Fruit fly (Drosophila melanogaster) whole organism, embryonic: ENCODE data around the gene lili.
A peak's percentile ranks its signal among the peaks of the same experiment; 100 is the strongest.

Source experiments
- ATbp ChIP-seq: fragments of 200-800 bp; sonication (Bioruptor generic); optimal IDR thresholded peaks from 2 replicates; lab custom pipeline; 2017; ENCODE audit warnings: missing biosample characterization, mild to moderate bottlenecking, missing genetic modification characterization, missing genetic modification reagents
- Antp ChIP-seq: fragments of 200-800 bp; sonication (Bioruptor generic); optimal IDR thresholded peaks from 3 replicates; lab custom pipeline; 2016; ENCODE audit warnings: missing biosample characterization, missing genetic modification characterization
- BEAF-32 ChIP-seq: fragments of 200-800 bp; sonication (Bioruptor generic); optimal IDR thresholded peaks from 3 replicates; lab custom pipeline; 2017; ENCODE audit warnings: missing biosample characterization, missing genetic modification characterization, mild to moderate bottlenecking, moderate library complexity, missing genetic modification reagents
- Blimp-1 ChIP-seq: fragments of 200-800 bp; sonication (Bioruptor generic); optimal IDR thresholded peaks from 3 replicates; lab custom pipeline; 2018; ENCODE audit warnings: missing biosample characterization, missing genetic modification characterization, mild to moderate bottlenecking, moderate library complexity, missing genetic modification reagents
- CG10366 ChIP-seq: fragments of 200-800 bp; sonication (Bioruptor generic); IDR thresholded peaks from 2 replicates; pipeline ENCODE4 v1.3.6; 2022; ENCODE audit warnings: missing biosample characterization, missing genetic modification characterization
- CG10979 ChIP-seq: fragments of 200-800 bp; sonication (Bioruptor generic); optimal IDR thresholded peaks from 2 replicates; lab custom pipeline; 2018; ENCODE audit warnings: missing biosample characterization, mild to moderate bottlenecking, missing genetic modification characterization, moderate library complexity
- CG12155 ChIP-seq: fragments of 200-800 bp; sonication (Bioruptor generic); optimal IDR thresholded peaks from 3 replicates; lab custom pipeline; 2016; ENCODE audit warnings: missing biosample characterization, missing genetic modification characterization
- CG1233 ChIP-seq: fragments of 200-800 bp; sonication (Bioruptor generic); optimal IDR thresholded peaks from 4 replicates; lab custom pipeline; 2018; ENCODE audit warnings: missing biosample characterization, mild to moderate bottlenecking, missing genetic modification characterization
- CG12744 ChIP-seq: fragments of 200-800 bp; sonication (Bioruptor generic); optimal IDR thresholded peaks from 2 replicates; lab custom pipeline; 2016; ENCODE audit warnings: missing biosample characterization, missing genetic modification characterization
- CG14050 ChIP-seq: fragments of 200-800 bp; sonication (Bioruptor generic); IDR thresholded peaks from 3 replicates; pipeline ENCODE4 v1.3.6; 2022; ENCODE audit warnings: missing biosample characterization, missing genetic modification characterization
- CG17802 ChIP-seq: fragments of 200-800 bp; sonication (Bioruptor generic); optimal IDR thresholded peaks from 2 replicates; lab custom pipeline; 2018; ENCODE audit warnings: missing biosample characterization, mild to moderate bottlenecking, missing genetic modification characterization, moderate library complexity
- CG2712 ChIP-seq: fragments of 200-800 bp; optimal IDR thresholded peaks from 3 replicates; lab custom pipeline; 2019; ENCODE audit warnings: missing biosample characterization, mild to moderate bottlenecking, missing genetic modification characterization, moderate library complexity
- CG31388 ChIP-seq: fragments of 200-800 bp; sonication (Bioruptor generic); optimal IDR thresholded peaks from 2 replicates; lab custom pipeline; 2016; ENCODE audit warnings: missing biosample characterization, missing genetic modification characterization
- CG32532 ChIP-seq: fragments of 200-800 bp; sonication (Bioruptor generic); IDR thresholded peaks from 2 replicates; pipeline ENCODE4 v1.3.6; 2022; ENCODE audit warnings: missing biosample characterization, missing genetic modification characterization
- CG42726 ChIP-seq: fragments of 200-800 bp; sonication (Bioruptor generic); IDR thresholded peaks from 2 replicates; pipeline ENCODE4 v1.3.6; 2022; ENCODE audit warnings: missing biosample characterization, missing genetic modification characterization; ENCODE audit not compliant: partially characterized antibody
- CG4328 ChIP-seq: fragments of 200-800 bp; sonication (Bioruptor generic); optimal IDR thresholded peaks from 3 replicates; lab custom pipeline; 2017; ENCODE audit warnings: missing biosample characterization, missing genetic modification reagents, missing genetic modification characterization
- CG4404 ChIP-seq: fragments of 200-800 bp; sonication (Bioruptor generic); IDR thresholded peaks from 2 replicates; pipeline ENCODE4 v1.3.6; 2022; ENCODE audit warnings: missing biosample characterization, missing genetic modification characterization
- CG4707 ChIP-seq: fragments of 200-800 bp; sonication (Bioruptor generic); optimal IDR thresholded peaks from 2 replicates; lab custom pipeline; 2018; ENCODE audit warnings: missing biosample characterization, mild to moderate bottlenecking, missing genetic modification characterization, moderate library complexity
- CG4854 ChIP-seq: fragments of 200-800 bp; sonication (Bioruptor generic); optimal IDR thresholded peaks from 2 replicates; lab custom pipeline; 2016; ENCODE audit warnings: missing biosample characterization, missing genetic modification characterization, inconsistent platforms
- CG6254 ChIP-seq: fragments of 200-800 bp; sonication (Bioruptor generic); optimal IDR thresholded peaks from 3 replicates; lab custom pipeline; 2017; ENCODE audit warnings: mild to moderate bottlenecking, missing biosample characterization, missing genetic modification reagents, missing genetic modification characterization
- CG8089 ChIP-seq: fragments of 200-800 bp; sonication (Bioruptor generic); optimal IDR thresholded peaks from 3 replicates; lab custom pipeline; 2016; ENCODE audit warnings: missing biosample characterization, missing genetic modification characterization
- CoRest ChIP-seq: fragments of 200-800 bp; sonication (Bioruptor generic); optimal IDR thresholded peaks from 3 replicates; lab custom pipeline; 2018; ENCODE audit warnings: missing biosample characterization, mild to moderate bottlenecking, missing genetic modification characterization, moderate library complexity
- Dad ChIP-seq: fragments of 200-800 bp; sonication (Bioruptor generic); optimal IDR thresholded peaks from 3 replicates; lab custom pipeline; 2016; ENCODE audit warnings: missing biosample characterization, missing genetic modification characterization
- Dip2 ChIP-seq: fragments of 200-800 bp; sonication (Bioruptor generic); IDR thresholded peaks from 2 replicates; pipeline ENCODE4 v1.3.6; 2022; ENCODE audit warnings: missing biosample characterization, missing genetic modification characterization
- Dref ChIP-seq: fragments of 200-800 bp; sonication (Bioruptor generic); IDR thresholded peaks from 2 replicates; pipeline ENCODE4 v1.3.6; 2022; ENCODE audit warnings: missing biosample characterization, missing genetic modification characterization
- Eip74EF ChIP-seq, 2 experiments: fragments of 200-800 bp in 1 of 2; fragments of >200 bp in 1 of 2; sonication (Bioruptor generic) in 1 of 2; optimal IDR thresholded peaks; 2 replicates each; lab custom pipeline; 2017 to 2019; ENCODE audit warnings: missing biosample characterization in 2 of 2, missing genetic modification characterization in 2 of 2, mild to moderate bottlenecking in 1 of 2, moderate library complexity in 1 of 2
- Ets65A ChIP-seq: fragments of 200-800 bp; sonication (Bioruptor generic); peaks from one replicate; lab custom pipeline; 2016; ENCODE audit warnings: missing biosample characterization, missing genetic modification characterization
- H15 ChIP-seq: fragments of 200-800 bp; sonication (Bioruptor generic); IDR thresholded peaks from 3 replicates; pipeline ENCODE4 v1.3.6; 2022; ENCODE audit warnings: missing biosample characterization, missing genetic modification characterization
- HLH3B ChIP-seq: fragments of 200-800 bp; sonication (Bioruptor generic); IDR thresholded peaks from 2 replicates; pipeline ENCODE4 v1.3.6; 2022; ENCODE audit warnings: missing biosample characterization, missing genetic modification characterization
- Hr51 ChIP-seq, 2 experiments: fragments of 200-800 bp; sonication (Bioruptor generic); optimal IDR thresholded peaks; 2 replicates in 1 of 2; 3 replicates in 1 of 2; lab custom pipeline; 2016 to 2018; ENCODE audit warnings: missing biosample characterization in 2 of 2, missing genetic modification characterization in 2 of 2, mild to moderate bottlenecking in 1 of 2, moderate library complexity in 1 of 2
- Jarid2 ChIP-seq: fragments of 200-800 bp; sonication (Bioruptor generic); optimal IDR thresholded peaks from 3 replicates; lab custom pipeline; 2017; ENCODE audit warnings: mild to moderate bottlenecking, missing biosample characterization, missing genetic modification reagents, missing genetic modification characterization
- MESR4 ChIP-seq: fragments of 200-800 bp; sonication (Bioruptor generic); optimal IDR thresholded peaks from 2 replicates; lab custom pipeline; 2018; ENCODE audit warnings: missing biosample characterization, mild to moderate bottlenecking, missing genetic modification characterization, moderate library complexity
- Mad ChIP-seq: fragments of 200-800 bp; sonication (Bioruptor generic); optimal IDR thresholded peaks from 2 replicates; lab custom pipeline; 2016; ENCODE audit warnings: missing biosample characterization, missing genetic modification characterization
- Oli ChIP-seq: fragments of 200-800 bp; sonication (Bioruptor generic); optimal IDR thresholded peaks from 2 replicates; lab custom pipeline; 2018; ENCODE audit warnings: missing biosample characterization, mild to moderate bottlenecking, missing genetic modification characterization, moderate library complexity
- Poxn ChIP-seq: fragments of 200-800 bp; sonication (Bioruptor generic); IDR thresholded peaks from 2 replicates; pipeline ENCODE4 v1.3.6; 2022; ENCODE audit warnings: missing biosample characterization, missing genetic modification characterization
- Sry-β ChIP-seq: fragments of 200-800 bp; sonication (Bioruptor generic); optimal IDR thresholded peaks from 2 replicates; lab custom pipeline; 2018; ENCODE audit warnings: missing biosample characterization, mild to moderate bottlenecking, missing genetic modification characterization, moderate library complexity
- Taf1 ChIP-seq: fragments of 200-800 bp; sonication (Bioruptor generic); IDR thresholded peaks from 2 replicates; pipeline ENCODE4 v1.3.6; 2022; ENCODE audit warnings: missing biosample characterization, missing genetic modification characterization
- aop ChIP-seq: fragments of 200-800 bp; sonication (Bioruptor generic); IDR thresholded peaks from 2 replicates; pipeline ENCODE4 v1.3.6; 2022; ENCODE audit warnings: missing biosample characterization, missing genetic modification characterization
- dm ChIP-seq: fragments of 200-800 bp; sonication (Bioruptor generic); optimal IDR thresholded peaks from 3 replicates; lab custom pipeline; 2016; ENCODE audit warnings: missing biosample characterization, missing genetic modification characterization
- dmrt11E ChIP-seq: fragments of 200-800 bp; sonication (Bioruptor generic); optimal IDR thresholded peaks from 3 replicates; lab custom pipeline; 2018; ENCODE audit warnings: missing biosample characterization, mild to moderate bottlenecking, missing genetic modification characterization, moderate library complexity
- ems ChIP-seq: fragments of 200-800 bp; sonication (Bioruptor generic); optimal IDR thresholded peaks from 3 replicates; lab custom pipeline; 2016; ENCODE audit warnings: missing biosample characterization, missing genetic modification characterization
- gt ChIP-seq: fragments of 200-800 bp; sonication (Bioruptor generic); IDR thresholded peaks from 2 replicates; pipeline ENCODE4 v1.3.6; 2022; ENCODE audit warnings: missing biosample characterization, missing genetic modification characterization
- her ChIP-seq: fragments of 200-800 bp; sonication (Bioruptor generic); optimal IDR thresholded peaks from 2 replicates; lab custom pipeline; 2016; ENCODE audit warnings: missing biosample characterization, missing genetic modification characterization
- kay ChIP-seq: fragments of 200-800 bp; sonication (Bioruptor generic); optimal IDR thresholded peaks from 2 replicates; lab custom pipeline; 2016; ENCODE audit warnings: missing biosample characterization, missing genetic modification characterization
- sens ChIP-seq: fragments of 200-800 bp; sonication (Bioruptor generic); peaks from one replicate; lab custom pipeline; 2016; ENCODE audit warnings: missing biosample characterization, missing genetic modification characterization
- sisA ChIP-seq: fragments of 200-800 bp; sonication (Bioruptor generic); IDR thresholded peaks from 2 replicates; pipeline ENCODE4 v1.3.6; 2022; ENCODE audit warnings: missing biosample characterization, missing genetic modification characterization
- tin ChIP-seq: fragments of 200-800 bp; sonication (Bioruptor generic); optimal IDR thresholded peaks from 3 replicates; lab custom pipeline; 2016; ENCODE audit warnings: missing biosample characterization, missing genetic modification characterization
- tio ChIP-seq: fragments of 200-800 bp; sonication (Bioruptor generic); optimal IDR thresholded peaks from 2 replicates; lab custom pipeline; 2017; ENCODE audit warnings: missing biosample characterization, missing genetic modification characterization, inconsistent platforms
- vvl ChIP-seq: fragments of 200-800 bp; sonication (Bioruptor generic); IDR thresholded peaks from 2 replicates; pipeline ENCODE4 v1.3.6; 2022; ENCODE audit warnings: missing biosample characterization, missing genetic modification characterization

The lili gene

dm6 chr3R:24768538-24769401, 45.0 kb downstream of the lili start, which contains the start of gene CG13631 (continued):
- TF ChIP-seq Oli (tag; lab: Kevin White, UChicago) (peak; percentile 98), tin (GFP tag; lab: Kevin White, UChicago) (peak; percentile 95), CG2712 (peak; percentile 98), CG12155 (GFP tag; lab: Kevin White, UChicago) (peak; percentile 82), CG4328 (peak; percentile 84), Dad (peak; percentile 83), Dref (no peak), Dip2 (0 out of 2 replicates have a peak, but pooled peaks have one; percentile 17), Jarid2 (peak; percentile 16), CG6254 (peak; percentile 95), Eip74EF (GFP tag; optimal IDR thresholded peaks at IDR 0.05; lab: Kevin White, UChicago) (peak in 1 of 2 experiments; percentile 96), Taf1 (GFP tag; lab: Robert Waterston, UW) (no peak), BEAF-32 (GFP tag; lab: Kevin White, UChicago) (no peak), CG4707 (GFP tag; lab: Kevin White, UChicago) (peak; percentile 80), kay (peak; percentile 88), dm (GFP tag; lab: Kevin White, UChicago) (peak; percentile 83), ATbp (GFP tag; lab: Kevin White, UChicago) (peak; percentile 97), CG4404 (GFP tag; lab: Robert Waterston, UW) (peak; percentile 72), CG32532 (GFP tag; lab: Robert Waterston, UW) (peak; percentile 60), CG4854 (GFP tag; lab: Kevin White, UChicago) (peak; percentile 86), CG10979 (peak; percentile 98), aop (peak; percentile 76; the same call in 1 of the 2 replicates), CG42726 (GFP tag; lab: Robert Waterston, UW) (no peak), sisA (GFP tag; lab: Robert Waterston, UW) (peak; percentile 97), CG1233 (GFP tag; lab: Kevin White, UChicago) (peak; percentile 90), Sry-β (GFP tag; lab: Kevin White, UChicago) (peak; percentile 68), her (peak; percentile 86), Mad (GFP tag; lab: Kevin White, UChicago) (peak; percentile 88), Antp (peak; percentile 94), Blimp-1 (GFP tag; lab: Kevin White, UChicago) (peak; percentile 96), CG12744 (GFP tag; lab: Kevin White, UChicago) (peak; percentile 47), ems (peak; percentile 92), vvl (GFP tag; lab: Robert Waterston, UW) (peak; percentile 93), CG31388 (GFP tag; lab: Kevin White, UChicago) (peak; percentile 90), CG10366 (GFP tag; lab: Robert Waterston, UW) (peak; percentile 92), Hr51 (GFP tag; optimal IDR thresholded peaks at IDR 0.05; lab: Kevin White, UChicago) (peak; percentile 46 to 95), sens (GFP tag; lab: Kevin White, UChicago) (peak; percentile 100), H15 (GFP tag; lab: Robert Waterston, UW) (peak; percentile 91), tio (GFP tag; lab: Kevin White, UChicago) (peak; percentile 94), CG8089 (peak; percentile 95), CG17802 (peak; percentile 87), Poxn (no peak), MESR4 (no peak), CoRest (peak; percentile 97), HLH3B (peak; percentile 95), dmrt11E (peak; percentile 90), Ets65A (GFP tag; lab: Kevin White, UChicago) (peak; percentile 99), CG14050 (GFP tag; lab: Robert Waterston, UW) (peak; percentile 87), gt (GFP tag; lab: Robert Waterston, UW) (peak; percentile 92)
